Worm (Caenorhabditis elegans) whole organism, L4 larva: Measurements from ENCODE around the gene dpy-30.

Experiments
- F26F4.8 ChIP-seq: fragments of 200-800 bp; sonication (Bioruptor generic); conservative IDR thresholded peaks from 2 replicates; pipeline ENCODE4 v1.3.6; 2022; ENCODE audit warnings: missing genetic modification characterization, missing compliant biosample characterization
- T20F7.1 ChIP-seq: fragments of 200-800 bp; sonication (Bioruptor generic); optimal IDR thresholded peaks from 2 replicates; lab custom pipeline; 2018; ENCODE audit warnings: mild to moderate bottlenecking, missing genetic modification characterization, missing compliant biosample characterization
- Y48G9A.11 ChIP-seq: fragments of 200-800 bp; sonication (Bioruptor generic); IDR thresholded peaks from 2 replicates; pipeline ENCODE4 v1.3.6; 2022; ENCODE audit warnings: missing genetic modification reagents, missing genetic modification characterization, missing compliant biosample characterization
- Y5F2A.4 ChIP-seq: fragments of 200-800 bp; sonication (Bioruptor generic); optimal IDR thresholded peaks from 2 replicates; lab custom pipeline; 2018; ENCODE audit warnings: mild to moderate bottlenecking, missing genetic modification characterization, missing compliant biosample characterization
- ZK546.5 ChIP-seq, 2 experiments: sonication (generic microtip); optimal IDR thresholded peaks; 2 replicates each; lab custom pipeline; 2017; ENCODE audit warnings: missing biosample characterization in 2 of 2, missing genetic modification characterization in 2 of 2
- aly-2 ChIP-seq: sonication (generic microtip); optimal IDR thresholded peaks from 2 replicates; lab custom pipeline; 2018; ENCODE audit warnings: missing biosample characterization, missing genetic modification characterization
- ama-1 ChIP-seq: fragments of 150-350 bp; optimal IDR thresholded peaks from 2 replicates; lab custom pipeline; 2014; ENCODE audit warnings: inconsistent platforms, mixed read lengths
- attf-4 ChIP-seq: sonication (generic microtip); optimal IDR thresholded peaks from 3 replicates; lab custom pipeline; 2017; ENCODE audit warnings: missing biosample characterization, missing genetic modification characterization
- ceh-20 ChIP-seq: fragments of 200-800 bp; sonication (Bioruptor generic); IDR thresholded peaks from 2 replicates; pipeline ENCODE4 v1.3.6; 2022; ENCODE audit warnings: missing genetic modification reagents, missing genetic modification characterization, missing compliant biosample characterization
- ceh-82 ChIP-seq: sonication (generic microtip); optimal IDR thresholded peaks from 2 replicates; lab custom pipeline; 2017; ENCODE audit warnings: missing biosample characterization, missing genetic modification characterization
- ces-1 ChIP-seq: fragments of 150-350 bp; sonication (generic microtip); optimal IDR thresholded peaks from 4 replicates; lab custom pipeline; 2014; ENCODE audit warnings: missing biosample characterization, missing genetic modification reagents, missing genetic modification characterization
- cey-2 ChIP-seq: sonication (generic microtip); optimal IDR thresholded peaks from 3 replicates; lab custom pipeline; 2017; ENCODE audit warnings: missing genetic modification characterization, mild to moderate bottlenecking, missing compliant biosample characterization, antibody characterized with exemption, borderline replicate concordance; ENCODE audit not compliant: insufficient read depth
- daf-16 ChIP-seq, 3 experiments: sonication (generic microtip); optimal IDR thresholded peaks; 2 replicates each; lab custom pipeline; 2016 to 2017; ENCODE audit warnings: missing genetic modification characterization in 3 of 3, missing genetic modification reagents in 3 of 3, mild to moderate bottlenecking in 2 of 3, missing compliant biosample characterization in 2 of 3, missing biosample characterization in 1 of 3, moderate library complexity in 1 of 3
- daf-19 ChIP-seq: fragments of 200-800 bp; sonication (Bioruptor generic); conservative IDR thresholded peaks from 2 replicates; pipeline ENCODE4 v1.3.6; 2022; ENCODE audit warnings: missing genetic modification characterization, missing compliant biosample characterization
- dmd-8 ChIP-seq: fragments of 200-800 bp; sonication (Bioruptor generic); IDR thresholded peaks from 2 replicates; pipeline ENCODE4 v1.3.6; 2022; ENCODE audit warnings: missing genetic modification characterization, missing compliant biosample characterization
- dpl-1 ChIP-seq: fragments of 150-350 bp; optimal IDR thresholded peaks from 2 replicates; lab custom pipeline; 2014; ENCODE audit warnings: missing biosample characterization, missing genetic modification reagents, missing genetic modification characterization
- dve-1 ChIP-seq: sonication (generic microtip); optimal IDR thresholded peaks from 2 replicates; lab custom pipeline; 2017; ENCODE audit warnings: antibody characterized with exemption, mild to moderate bottlenecking, missing genetic modification characterization, missing compliant biosample characterization; ENCODE audit not compliant: insufficient read depth
- fos-1 ChIP-seq: fragments of 150-350 bp; optimal IDR thresholded peaks from 2 replicates; lab custom pipeline; 2014; ENCODE audit warnings: missing biosample characterization, missing genetic modification characterization
- hif-1 ChIP-seq, 2 experiments: sonication (generic microtip); optimal IDR thresholded peaks; 2 replicates each; lab custom pipeline; 2016 to 2017; ENCODE audit warnings: missing compliant biosample characterization in 2 of 2, missing genetic modification characterization in 2 of 2, missing genetic modification reagents in 2 of 2, missing genotype in 2 of 2, mild to moderate bottlenecking in 1 of 2
- hlh-30 ChIP-seq: sonication (generic microtip); optimal IDR thresholded peaks from 2 replicates; lab custom pipeline; 2017; ENCODE audit warnings: antibody characterized with exemption, mild to moderate bottlenecking, missing genetic modification characterization, missing compliant biosample characterization; ENCODE audit not compliant: insufficient read depth
- hmg-1.1 ChIP-seq: fragments of 200-800 bp; sonication (Bioruptor generic); IDR thresholded peaks from 2 replicates; pipeline ENCODE4 v1.3.6; 2022; ENCODE audit warnings: missing genetic modification reagents, missing genetic modification characterization, missing compliant biosample characterization
- lin-13 ChIP-seq: fragments of 150-350 bp; optimal IDR thresholded peaks from 2 replicates; lab custom pipeline; 2014; ENCODE audit warnings: missing biosample characterization, missing genetic modification reagents, missing genetic modification characterization
- lin-15B ChIP-seq: fragments of 150-350 bp; sonication (generic microtip); optimal IDR thresholded peaks from 3 replicates; lab custom pipeline; 2014; ENCODE audit warnings: missing biosample characterization, missing genetic modification characterization
- lin-29 ChIP-seq: fragments of 200-800 bp; sonication (Bioruptor generic); IDR thresholded peaks from 2 replicates; pipeline ENCODE4 v1.3.6; 2022; ENCODE audit warnings: missing genetic modification reagents, missing genetic modification characterization, missing compliant biosample characterization
- lin-38 ChIP-seq: fragments of 200-800 bp; sonication (Bioruptor generic); IDR thresholded peaks from 2 replicates; pipeline ENCODE4 v1.3.6; 2022; ENCODE audit warnings: missing genetic modification reagents, missing genetic modification characterization, missing compliant biosample characterization
- lir-3 ChIP-seq: sonication (generic microtip); optimal IDR thresholded peaks from 2 replicates; lab custom pipeline; 2016; ENCODE audit warnings: mild to moderate bottlenecking, missing genetic modification characterization, missing compliant biosample characterization
- lsy-2 ChIP-seq, 2 experiments: fragments of 150-350 bp in 1 of 2; sonication (generic microtip) in 1 of 2; optimal IDR thresholded peaks; 2 replicates each; lab custom pipeline; 2014 to 2017; ENCODE audit warnings: missing biosample characterization in 2 of 2, missing genetic modification characterization in 2 of 2
- madf-9 ChIP-seq: fragments of 200-800 bp; sonication (Bioruptor generic); conservative IDR thresholded peaks from 2 replicates; pipeline ENCODE4 v1.3.6; 2022; ENCODE audit warnings: missing genetic modification reagents, missing genetic modification characterization, missing compliant biosample characterization
- mdl-1 ChIP-seq, 2 experiments: fragments of 150-350 bp in 1 of 2; sonication (generic microtip) in 1 of 2; optimal IDR thresholded peaks; 2 replicates each; lab custom pipeline; 2014 to 2017; ENCODE audit warnings: missing biosample characterization in 2 of 2, missing genetic modification characterization in 2 of 2
- mdt-29 ChIP-seq: fragments of 200-800 bp; sonication (Bioruptor generic); IDR thresholded peaks from 2 replicates; pipeline ENCODE4 v1.3.6; 2022; ENCODE audit warnings: missing genetic modification reagents, missing genetic modification characterization, missing compliant biosample characterization
- mxl-2 ChIP-seq: fragments of 200-800 bp; sonication (Bioruptor generic); conservative IDR thresholded peaks from 2 replicates; pipeline ENCODE4 v1.3.6; 2022; ENCODE audit warnings: missing genetic modification reagents, missing genetic modification characterization, missing compliant biosample characterization
- nhr-102 ChIP-seq: sonication (generic microtip); optimal IDR thresholded peaks from 2 replicates; lab custom pipeline; 2016; ENCODE audit warnings: mild to moderate bottlenecking, missing genetic modification characterization, moderate library complexity, missing compliant biosample characterization
- nhr-25 ChIP-seq: sonication (generic microtip); optimal IDR thresholded peaks from 2 replicates; lab custom pipeline; 2017; ENCODE audit warnings: missing genetic modification characterization, mild to moderate bottlenecking, missing compliant biosample characterization, antibody characterized with exemption, moderate library complexity, borderline replicate concordance; ENCODE audit not compliant: insufficient read depth
- nhr-28 ChIP-seq: fragments of 150-350 bp; optimal IDR thresholded peaks from 2 replicates; lab custom pipeline; 2014; ENCODE audit warnings: missing biosample characterization, missing genetic modification characterization
- nhr-42 ChIP-seq: fragments of 200-800 bp; sonication (Bioruptor generic); IDR thresholded peaks from 2 replicates; pipeline ENCODE4 v1.3.6; 2022; ENCODE audit warnings: missing genetic modification characterization, missing compliant biosample characterization
- nhr-48 ChIP-seq: sonication (generic microtip); optimal IDR thresholded peaks from 2 replicates; lab custom pipeline; 2016; ENCODE audit warnings: mild to moderate bottlenecking, missing genetic modification characterization, missing compliant biosample characterization
- nhr-6 ChIP-seq: fragments of 150-350 bp; optimal IDR thresholded peaks from 2 replicates; lab custom pipeline; 2014; ENCODE audit warnings: missing biosample characterization, missing genetic modification characterization
- nhr-76 ChIP-seq: fragments of 150-350 bp; optimal IDR thresholded peaks from 2 replicates; lab custom pipeline; 2014; ENCODE audit warnings: missing biosample characterization, missing genetic modification characterization
- rbr-2 ChIP-seq: sonication (generic microtip); optimal IDR thresholded peaks from 2 replicates; lab custom pipeline; 2016; ENCODE audit warnings: missing genotype, missing genetic modification characterization, missing compliant biosample characterization
- sdz-12 ChIP-seq: fragments of 200-800 bp; sonication (Bioruptor generic); optimal IDR thresholded peaks from 2 replicates; lab custom pipeline; 2018; ENCODE audit warnings: mild to moderate bottlenecking, missing genetic modification characterization, missing compliant biosample characterization
- unc-62 ChIP-seq, 3 experiments: fragments of 150-350 bp in 1 of 3; sonication (generic microtip); optimal IDR thresholded peaks in 2 of 3; peaks in 1 of 3; 1 replicate in 1 of 3; 2 replicates in 2 of 3; lab custom pipeline; 2014 to 2017; ENCODE audit warnings: missing biosample characterization in 3 of 3, missing genetic modification characterization in 3 of 3, missing genetic modification reagents in 3 of 3, missing genotype in 1 of 3
- vab-7 ChIP-seq: fragments of 200-800 bp; sonication (Bioruptor generic); IDR thresholded peaks from 2 replicates; pipeline ENCODE4 v1.3.6; 2022; ENCODE audit warnings: missing genetic modification reagents, missing genetic modification characterization, missing compliant biosample characterization
- zfp-2 ChIP-seq: sonication (generic microtip); optimal IDR thresholded peaks from 2 replicates; lab custom pipeline; 2016; ENCODE audit warnings: mild to moderate bottlenecking, missing genetic modification characterization, missing compliant biosample characterization
- zfp-3 ChIP-seq: fragments of 200-800 bp; sonication (Bioruptor generic); conservative IDR thresholded peaks from 2 replicates; pipeline ENCODE4 v1.3.6; 2022; ENCODE audit warnings: missing genetic modification reagents, missing genetic modification characterization, missing compliant biosample characterization
- zip-2 ChIP-seq: fragments of 150-350 bp; optimal IDR thresholded peaks from 2 replicates; lab custom pipeline; 2014; ENCODE audit warnings: missing biosample characterization, missing genetic modification characterization
- ztf-11 ChIP-seq: fragments of 150-350 bp; optimal IDR thresholded peaks from 2 replicates; lab custom pipeline; 2014; ENCODE audit warnings: missing biosample characterization, missing genetic modification characterization

Gene dpy-30

DNA sequence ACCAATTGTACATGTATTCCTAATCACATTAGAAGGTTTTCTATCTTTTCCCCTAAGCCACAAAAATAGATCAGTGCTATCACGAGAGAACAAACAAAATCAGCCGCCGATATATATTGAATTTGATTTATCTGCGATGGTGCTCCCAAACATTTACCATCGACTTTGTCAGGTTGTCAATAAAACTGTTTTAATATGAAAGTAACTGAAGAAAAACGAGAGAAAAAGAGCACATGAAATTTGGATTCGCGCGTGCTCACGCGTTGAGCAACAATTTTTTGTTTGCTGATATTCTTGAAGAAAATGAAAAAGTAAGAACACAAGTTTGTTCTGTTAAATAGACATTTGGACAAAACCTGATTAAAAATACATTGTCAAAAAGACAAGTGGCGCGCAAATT is 2.5 kb upstream of the dpy-30 start:
- TF ChIP-seq ztf-11 (no peak), lin-29 (GFP tag; lab: Robert Waterston, UW) (no peak), mdl-1 (tag; optimal IDR thresholded peaks at IDR 0.05; lab: Kevin White, UChicago) (no peak), nhr-6 (tag; lab: Kevin White, UChicago) (no peak), madf-9 (no peak), nhr-25 (no peak), ama-1 (no peak), daf-19 (no peak), hmg-1.1 (GFP tag; lab: Robert Waterston, UW) (no peak), hlh-30 (tag; lab: Kevin White, UChicago) (no peak), Y5F2A.4 (GFP tag; lab: Kevin White, UChicago) (no peak), ceh-82 (no peak), vab-7 (GFP tag; lab: Robert Waterston, UW) (no peak), lin-13 (GFP tag; lab: Kevin White, UChicago) (no peak), hif-1 (tag; optimal IDR thresholded peaks at IDR 0.05; lab: Kevin White, UChicago) (no peak), sdz-12 (no peak), nhr-42 (no peak), dpl-1 (GFP tag; lab: Kevin White, UChicago) (no peak)
- TF ChIP-seq, all 104 proteins: peak for 0

DNA sequence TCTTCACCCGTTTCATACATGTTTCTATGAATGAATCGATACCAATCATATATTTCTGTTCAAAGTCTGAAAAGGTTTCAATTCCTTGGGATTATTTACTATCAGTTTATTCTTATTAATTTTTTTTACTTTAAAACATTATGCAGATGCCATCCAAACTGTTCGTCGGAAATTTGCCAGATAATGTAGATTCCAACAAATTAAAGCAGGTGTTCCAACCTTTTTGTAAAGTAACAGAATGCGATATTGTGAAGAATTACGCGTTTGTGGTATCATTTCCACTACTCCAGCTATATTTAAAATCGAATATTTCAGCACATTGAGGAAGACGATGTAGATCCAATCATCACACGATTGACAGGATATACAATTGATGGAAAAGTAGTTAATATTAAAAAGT is 810 bp downstream of the dpy-30 start, which contains the start of gene rnp-1:
Gene rnp-1 (plus strand): TSS at position 145 of the 400 bp plus-strand sequence.
- TF ChIP-seq aly-2 (tag; lab: Kevin White, UChicago): no peak
- TF ChIP-seq Y48G9A.11 (GFP tag; lab: Robert Waterston, UW): peak; percentile 57
- peak; percentile 45 for TF ChIP-seq lin-38 (GFP tag; lab: Robert Waterston, UW)
- no peak for TF ChIP-seq attf-4
- TF ChIP-seq cey-2: no peak
- no peak for TF ChIP-seq zip-2 (tag; lab: Kevin White, UChicago)
- TF ChIP-seq T20F7.1: peak; percentile 4

ce11 chrV:12194275-12194674 is 3.0 kb downstream of the dpy-30 start, which contains the start of gene ogdh-2:
TSS of gene ogdh-2 (plus strand) at chrV:12194507.
- TF ChIP-seq dve-1 (tag; lab: Kevin White, UChicago) (no peak), nhr-48 (tag; lab: Kevin White, UChicago) (no peak), hlh-30 (tag; lab: Kevin White, UChicago) (peak; percentile 40), Y5F2A.4 (GFP tag; lab: Kevin White, UChicago) (no peak), nhr-6 (tag; lab: Kevin White, UChicago) (no peak), F26F4.8 (GFP tag; lab: Robert Waterston, UW) (no peak), daf-16 (GFP tag; optimal IDR thresholded peaks at IDR 0.05; lab: Kevin White, UChicago) (no peak), daf-16 (tag; optimal IDR thresholded peaks at IDR 0.05; lab: Kevin White, UChicago) (no peak), nhr-76 (tag; lab: Kevin White, UChicago) (no peak), lin-13 (GFP tag; lab: Kevin White, UChicago) (no peak), mdt-29 (no peak), mdl-1 (tag; optimal IDR thresholded peaks at IDR 0.05; lab: Kevin White, UChicago) (peak in 1 of 2 experiments; percentile 14), cey-2 (no peak), nhr-42 (no peak), mxl-2 (GFP tag; lab: Robert Waterston, UW) (no peak), rbr-2 (tag; lab: Kevin White, UChicago) (no peak), attf-4 (no peak), unc-62 (GFP tag; optimal IDR thresholded peaks at IDR 0.05 in 1 of 2; lab: Kevin White, UChicago) (peak in 1 of 2 experiments; percentile 20), unc-62 (tag; optimal IDR thresholded peaks at IDR 0.05; lab: Kevin White, UChicago) (no peak), lin-38 (GFP tag; lab: Robert Waterston, UW) (no peak), dpl-1 (GFP tag; lab: Kevin White, UChicago) (no peak), ZK546.5 (tag; optimal IDR thresholded peaks at IDR 0.05; lab: Kevin White, UChicago) (no peak), lin-15B (tag; lab: Kevin White, UChicago) (no peak), ceh-20 (no peak), nhr-102 (no peak), aly-2 (tag; lab: Kevin White, UChicago) (no peak), zfp-3 (GFP tag; lab: Robert Waterston, UW) (no peak), fos-1 (tag; lab: Kevin White, UChicago) (no peak), dmd-8 (GFP tag; lab: Robert Waterston, UW) (no peak), madf-9 (no peak), nhr-28 (tag; lab: Kevin White, UChicago) (peak; percentile 2), ces-1 (GFP tag; lab: Kevin White, UChicago) (no peak), lir-3 (tag; lab: Kevin White, UChicago) (no peak), lsy-2 (tag; optimal IDR thresholded peaks at IDR 0.05; lab: Kevin White, UChicago) (peak in 1 of 2 experiments; percentile 26), zfp-2 (tag; lab: Kevin White, UChicago) (no peak)
